Worm (Caenorhabditis elegans) whole organism, L3 larva: Measurements from ENCODE around the gene rde-11.

Experiments
- R02D3.7 ChIP-seq: fragments of 150-350 bp; optimal IDR thresholded peaks from 2 replicates; lab custom pipeline; 2014; ENCODE audit warnings: missing biosample characterization, missing genetic modification characterization
- ZK546.5 ChIP-seq: sonication (generic microtip); optimal IDR thresholded peaks from 2 replicates; lab custom pipeline; 2017; ENCODE audit warnings: missing biosample characterization, missing genetic modification characterization
- aly-2 ChIP-seq: fragments of 150-350 bp; optimal IDR thresholded peaks from 2 replicates; lab custom pipeline; 2014; ENCODE audit warnings: missing biosample characterization, missing genetic modification characterization
- ceh-16 ChIP-seq: sonication (generic microtip); optimal IDR thresholded peaks from 2 replicates; lab custom pipeline; 2017; ENCODE audit warnings: missing biosample characterization, missing genetic modification characterization
- ceh-28 ChIP-seq: fragments of 150-350 bp; optimal IDR thresholded peaks from 2 replicates; lab custom pipeline; 2014; ENCODE audit warnings: missing biosample characterization, missing genetic modification reagents, missing genetic modification characterization
- ceh-82 ChIP-seq: fragments of 150-350 bp; optimal IDR thresholded peaks from 2 replicates; lab custom pipeline; 2014; ENCODE audit warnings: missing biosample characterization, missing genetic modification characterization
- ceh-9 ChIP-seq: sonication (generic microtip); optimal IDR thresholded peaks from 2 replicates; lab custom pipeline; 2018; ENCODE audit warnings: missing biosample characterization, missing genetic modification characterization
- daf-12 ChIP-seq: fragments of 150-350 bp; optimal IDR thresholded peaks from 2 replicates; lab custom pipeline; 2014; ENCODE audit warnings: missing biosample characterization, missing genetic modification reagents, missing genetic modification characterization
- egl-5 ChIP-seq: fragments of 150-350 bp; optimal IDR thresholded peaks from 2 replicates; lab custom pipeline; 2017; ENCODE audit warnings: missing biosample characterization, missing genetic modification reagents, missing genetic modification characterization, inconsistent platforms
- elt-1 ChIP-seq: fragments of 150-350 bp; optimal IDR thresholded peaks from 2 replicates; lab custom pipeline; 2014; ENCODE audit warnings: missing biosample characterization, missing genetic modification characterization
- elt-2 ChIP-seq: sonication (generic microtip); optimal IDR thresholded peaks from 2 replicates; lab custom pipeline; 2016; ENCODE audit warnings: missing genetic modification reagents, mild to moderate bottlenecking, missing genetic modification characterization, missing compliant biosample characterization
- elt-3 ChIP-seq, 3 experiments: fragments of 150-350 bp in 1 of 3; sonication (generic microtip) in 2 of 3; optimal IDR thresholded peaks; 2 replicates in 2 of 3; 4 replicates in 1 of 3; lab custom pipeline; 2014 to 2017; ENCODE audit warnings: missing biosample characterization in 3 of 3, missing genetic modification characterization in 3 of 3
- eor-1 ChIP-seq, 2 experiments: fragments of 150-350 bp; optimal IDR thresholded peaks; 2 replicates each; lab custom pipeline; 2014 to 2018; ENCODE audit warnings: missing biosample characterization in 2 of 2, missing genetic modification characterization in 2 of 2
- fkh-2 ChIP-seq: fragments of 150-350 bp; optimal IDR thresholded peaks from 2 replicates; lab custom pipeline; 2014; ENCODE audit warnings: missing biosample characterization, missing genetic modification reagents, missing genetic modification characterization
- hmg-11 ChIP-seq: sonication (generic microtip); optimal IDR thresholded peaks from 2 replicates; lab custom pipeline; 2016; ENCODE audit warnings: missing genetic modification characterization, missing compliant biosample characterization
- jun-1 ChIP-seq: fragments of 150-350 bp; optimal IDR thresholded peaks from 2 replicates; lab custom pipeline; 2014; ENCODE audit warnings: missing biosample characterization, missing genetic modification reagents, missing genetic modification characterization
- lin-15B ChIP-seq: fragments of 150-350 bp; optimal IDR thresholded peaks from 2 replicates; lab custom pipeline; 2014; ENCODE audit warnings: missing biosample characterization, missing genetic modification characterization
- mdl-1 ChIP-seq: fragments of 150-350 bp; optimal IDR thresholded peaks from 2 replicates; lab custom pipeline; 2014; ENCODE audit warnings: missing biosample characterization, missing genetic modification characterization
- mml-1 ChIP-seq: fragments of 150-350 bp; sonication (generic microtip); optimal IDR thresholded peaks from 3 replicates; lab custom pipeline; 2014; ENCODE audit warnings: missing biosample characterization, missing genetic modification characterization
- nfya-1 ChIP-seq: sonication (generic microtip); optimal IDR thresholded peaks from 2 replicates; lab custom pipeline; 2017; ENCODE audit warnings: missing genetic modification characterization, mild to moderate bottlenecking, missing compliant biosample characterization, antibody characterized with exemption, moderate library complexity; ENCODE audit not compliant: insufficient read depth
- nhr-11 ChIP-seq: fragments of 150-350 bp; optimal IDR thresholded peaks from 2 replicates; lab custom pipeline; 2014; ENCODE audit warnings: missing biosample characterization, missing genetic modification characterization
- nhr-12 ChIP-seq: fragments of 150-350 bp; optimal IDR thresholded peaks from 2 replicates; lab custom pipeline; 2014; ENCODE audit warnings: missing biosample characterization, missing genetic modification characterization
- nhr-23 ChIP-seq: fragments of 150-350 bp; optimal IDR thresholded peaks from 2 replicates; lab custom pipeline; 2014; ENCODE audit warnings: missing biosample characterization, missing genetic modification reagents, missing genetic modification characterization
- nhr-237 ChIP-seq: fragments of 150-350 bp; optimal IDR thresholded peaks from 2 replicates; lab custom pipeline; 2014; ENCODE audit warnings: missing biosample characterization, missing genetic modification characterization
- nhr-25 ChIP-seq: sonication (generic microtip); optimal IDR thresholded peaks from 2 replicates; lab custom pipeline; 2017; ENCODE audit warnings: missing biosample characterization, missing genetic modification characterization
- nhr-43 ChIP-seq: sonication (generic microtip); optimal IDR thresholded peaks from 2 replicates; lab custom pipeline; 2016; ENCODE audit warnings: mild to moderate bottlenecking, missing genetic modification characterization, missing compliant biosample characterization; ENCODE audit not compliant: poor library complexity, severe bottlenecking
- nhr-67 ChIP-seq: fragments of 150-350 bp; optimal IDR thresholded peaks from 2 replicates; lab custom pipeline; 2014; ENCODE audit warnings: missing biosample characterization, missing genetic modification characterization
- nhr-76 ChIP-seq: fragments of 150-350 bp; sonication (generic microtip); optimal IDR thresholded peaks from 5 replicates; lab custom pipeline; 2014; ENCODE audit warnings: missing biosample characterization, missing genetic modification characterization
- nhr-77 ChIP-seq: fragments of 150-350 bp; optimal IDR thresholded peaks from 2 replicates; lab custom pipeline; 2014; ENCODE audit warnings: missing biosample characterization, missing genetic modification characterization
- pha-4 ChIP-seq: fragments of 150-350 bp; optimal IDR thresholded peaks from 2 replicates; lab custom pipeline; 2014; ENCODE audit warnings: missing biosample characterization, missing genetic modification reagents, missing genetic modification characterization
- pqm-1 ChIP-seq: fragments of 150-350 bp; optimal IDR thresholded peaks from 2 replicates; lab custom pipeline; 2017; ENCODE audit warnings: missing biosample characterization, missing genetic modification characterization, inconsistent platforms
- sea-2 ChIP-seq: fragments of 150-350 bp; sonication (generic microtip); optimal IDR thresholded peaks from 4 replicates; lab custom pipeline; 2014; ENCODE audit warnings: missing biosample characterization, missing genetic modification reagents, missing genetic modification characterization
- skn-1 ChIP-seq: fragments of 150-350 bp; optimal IDR thresholded peaks from 2 replicates; lab custom pipeline; 2014; ENCODE audit warnings: missing biosample characterization, missing genetic modification characterization
- snpc-4 ChIP-seq: fragments of 150-350 bp; optimal IDR thresholded peaks from 2 replicates; lab custom pipeline; 2014; ENCODE audit warnings: missing biosample characterization, missing genetic modification characterization
- tbx-2 ChIP-seq: sonication (generic microtip); optimal IDR thresholded peaks from 2 replicates; lab custom pipeline; 2016; ENCODE audit warnings: mild to moderate bottlenecking, missing genetic modification characterization, missing compliant biosample characterization
- unc-39 ChIP-seq: sonication (generic microtip); optimal IDR thresholded peaks from 4 replicates; lab custom pipeline; 2017; ENCODE audit warnings: missing biosample characterization, missing genetic modification characterization
- unc-62 ChIP-seq: fragments of 150-350 bp; sonication (generic microtip); optimal IDR thresholded peaks from 4 replicates; lab custom pipeline; 2014; ENCODE audit warnings: missing biosample characterization, missing genetic modification reagents, missing genetic modification characterization
- zag-1 ChIP-seq: fragments of 150-350 bp; optimal IDR thresholded peaks from 2 replicates; lab custom pipeline; 2014; ENCODE audit warnings: missing biosample characterization, missing genetic modification characterization
- ztf-11 ChIP-seq: fragments of 150-350 bp; optimal IDR thresholded peaks from 2 replicates; lab custom pipeline; 2014; ENCODE audit warnings: missing biosample characterization, missing genetic modification characterization
- ztf-4 ChIP-seq: fragments of 150-350 bp; optimal IDR thresholded peaks from 2 replicates; lab custom pipeline; 2014; ENCODE audit warnings: missing biosample characterization, missing genetic modification characterization

The rde-11 gene

ce11 chrIV:13095462-13095861, 9.5 kb upstream of the rde-11 start, which contains the start of gene rfc-3:
rfc-3 (plus strand) TSS chrIV:13095762.
- TF ChIP-seq hmg-11 (tag; lab: Kevin White, UChicago) (no peak), ceh-28 (tag; lab: Kevin White, UChicago) (no peak), egl-5 (tag; lab: Kevin White, UChicago) (no peak), ceh-16 (tag; lab: Kevin White, UChicago) (no peak), pqm-1 (tag; lab: Kevin White, UChicago) (no peak), ZK546.5 (no peak), elt-3 (tag; optimal IDR thresholded peaks at IDR 0.05; lab: Kevin White, UChicago) (no peak), ztf-11 (no peak), nhr-67 (tag; lab: Kevin White, UChicago) (no peak), elt-2 (tag; lab: Kevin White, UChicago) (no peak), eor-1 (tag; optimal IDR thresholded peaks at IDR 0.05; lab: Kevin White, UChicago) (no peak), nhr-77 (no peak)

- no peak for TF ChIP-seq R02D3.7
- TF ChIP-seq daf-12 (tag; lab: Kevin White, UChicago), result no peak
- peak; percentile 30 for TF ChIP-seq aly-2 (tag; lab: Kevin White, UChicago)
- no peak for TF ChIP-seq pqm-1 (tag; lab: Kevin White, UChicago)
- no peak for TF ChIP-seq nhr-237 (tag; lab: Kevin White, UChicago)
- TF ChIP-seq nhr-43 (tag; lab: Kevin White, UChicago), result no peak
- TF ChIP-seq, all 47 proteins: peak for 1
These were observed 8.2 kb upstream of the rde-11 start for ce11 chrIV:13096778-13097177.

- TF ChIP-seq ztf-11, result no peak
- no peak for TF ChIP-seq fkh-2
- TF ChIP-seq lin-15B (tag; lab: Kevin White, UChicago), result peak; percentile 83
- TF ChIP-seq nfya-1, result peak; percentile 77
- TF ChIP-seq ceh-82, result no peak
- TF ChIP-seq sea-2 (GFP tag; lab: Kevin White, UChicago), result no peak
- TF ChIP-seq jun-1 (tag; lab: Kevin White, UChicago), result peak; percentile 3
- TF ChIP-seq mml-1 (tag; lab: Kevin White, UChicago), result no peak
- peak; percentile 77 for TF ChIP-seq egl-5 (tag; lab: Kevin White, UChicago)
- peak; percentile 35 for TF ChIP-seq nhr-25 (tag; lab: Kevin White, UChicago)
- peak; percentile 69 for TF ChIP-seq pha-4 (tag; lab: Kevin White, UChicago)
- TF ChIP-seq elt-1 (tag; lab: Kevin White, UChicago), result no peak
- peak; percentile 54 for TF ChIP-seq skn-1 (tag; lab: Kevin White, UChicago)
- peak; percentile 14 for TF ChIP-seq pqm-1 (tag; lab: Kevin White, UChicago)
- no peak for TF ChIP-seq ztf-4 (tag; lab: Kevin White, UChicago)
- no peak for TF ChIP-seq unc-62 (GFP tag; lab: Kevin White, UChicago)
- TF ChIP-seq zag-1 (tag; lab: Kevin White, UChicago), result no peak
- no peak for TF ChIP-seq tbx-2 (tag; lab: Kevin White, UChicago)
- no peak for TF ChIP-seq unc-39 (tag; lab: Kevin White, UChicago)
- TF ChIP-seq aly-2 (tag; lab: Kevin White, UChicago), result no peak
- peak; percentile 65 for TF ChIP-seq nhr-23 (tag; lab: Kevin White, UChicago)
- no peak for TF ChIP-seq ceh-16 (tag; lab: Kevin White, UChicago)
- TF ChIP-seq R02D3.7, result peak; percentile 58
- peak; percentile 31 for TF ChIP-seq snpc-4 (tag; lab: Kevin White, UChicago)
- TF ChIP-seq nhr-12 (tag; lab: Kevin White, UChicago), result no peak
- TF ChIP-seq ceh-28 (tag; lab: Kevin White, UChicago), result peak; percentile 54
- TF ChIP-seq nhr-76 (tag; lab: Kevin White, UChicago), result no peak
- TF ChIP-seq hmg-11 (tag; lab: Kevin White, UChicago), result peak; percentile 58
- peak; percentile 29 for TF ChIP-seq elt-2 (tag; lab: Kevin White, UChicago)
These were observed 6.3 kb upstream of the rde-11 start, which contains the start of the genes dli-1, tin-9.2 and exos-4.1 for ce11 chrIV:13098652-13099051. dli-1 (minus strand) TSS chrIV:13098792. tin-9.2 (plus strand) TSS chrIV:13098995. exos-4.1 (plus strand) TSS chrIV:13098999.

DNA sequence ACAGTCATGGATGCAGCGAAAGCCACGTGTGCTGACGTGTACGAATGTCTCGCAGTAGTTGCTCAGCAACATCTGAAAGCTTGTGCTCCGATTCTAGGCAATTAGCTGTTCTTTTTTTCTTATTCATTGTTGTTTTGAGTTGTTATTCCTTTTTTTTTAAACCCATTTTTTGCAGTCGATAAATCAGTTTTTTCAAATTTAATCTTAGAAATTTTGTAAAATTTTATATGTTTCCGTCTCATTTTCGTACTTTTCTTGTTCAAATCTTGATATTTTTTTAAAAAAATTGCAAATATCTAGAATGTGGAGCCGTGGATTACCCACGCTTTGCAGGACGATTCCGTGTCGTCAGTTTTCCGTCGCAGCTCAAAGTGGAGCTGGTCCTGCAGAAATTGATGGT, 4.6 kb upstream of the rde-11 start, which contains the start of gene fask-1:
Gene fask-1 (plus strand): TSS at position 301 of the 400 bp plus-strand sequence.
- TF ChIP-seq ztf-11 (no peak), ceh-9 (tag; lab: Kevin White, UChicago) (no peak), nhr-11 (tag; lab: Kevin White, UChicago) (no peak), daf-12 (tag; lab: Kevin White, UChicago) (no peak), nhr-25 (tag; lab: Kevin White, UChicago) (no peak), jun-1 (tag; lab: Kevin White, UChicago) (no peak), unc-39 (tag; lab: Kevin White, UChicago) (no peak), nhr-77 (no peak), ztf-4 (tag; lab: Kevin White, UChicago) (no peak), elt-1 (tag; lab: Kevin White, UChicago) (no peak), nhr-237 (tag; lab: Kevin White, UChicago) (no peak), hmg-11 (tag; lab: Kevin White, UChicago) (no peak), nhr-12 (tag; lab: Kevin White, UChicago) (no peak), elt-2 (tag; lab: Kevin White, UChicago) (no peak), mdl-1 (no peak), egl-5 (tag; lab: Kevin White, UChicago) (no peak), mml-1 (tag; lab: Kevin White, UChicago) (no peak), skn-1 (tag; lab: Kevin White, UChicago) (no peak)
